Fruit fly (Drosophila melanogaster): ENCODE data around the gene GABPI.

dm6 chr2L:3004601-3005000 lies 25.7 kb upstream of the GABPI start:
- TF ChIP-seq CG8478 (optimal IDR thresholded peaks at IDR 0.05) = no peak
- no peak for TF ChIP-seq CTCF (optimal IDR thresholded peaks at IDR 0.05)
